Worm (Caenorhabditis elegans) whole organism, L4 larva: ENCODE data around the gene K02F3.12.

ENCODE experiments used
- F44E2.7 ChIP-seq: fragments of 200-800 bp; sonication (Bioruptor generic); IDR thresholded peaks from 2 replicates; pipeline ENCODE4 v2.1.2; 2022; ENCODE audit warnings: missing genetic modification characterization, missing compliant biosample characterization
- R02D3.7 ChIP-seq: fragments of 150-350 bp; sonication (generic microtip); optimal IDR thresholded peaks from 3 replicates; lab custom pipeline; 2014; ENCODE audit warnings: missing biosample characterization, missing genetic modification characterization
- Y75B8A.6 ChIP-seq: fragments of 200-800 bp; sonication (Bioruptor generic); IDR thresholded peaks from 2 replicates; pipeline ENCODE4 v1.3.6; 2022; ENCODE audit warnings: missing genetic modification reagents, missing genetic modification characterization, missing compliant biosample characterization
- aha-1 ChIP-seq: fragments of 150-350 bp; peaks from one replicate; lab custom pipeline; 2014; ENCODE audit warnings: missing biosample characterization, missing genetic modification characterization
- arid-1 ChIP-seq: fragments of 200-800 bp; sonication (Bioruptor generic); conservative IDR thresholded peaks from 2 replicates; pipeline ENCODE4 v1.3.6; 2022; ENCODE audit warnings: missing genetic modification reagents, missing genetic modification characterization, missing compliant biosample characterization
- cey-2 ChIP-seq: sonication (generic microtip); optimal IDR thresholded peaks from 3 replicates; lab custom pipeline; 2017; ENCODE audit warnings: missing genetic modification characterization, mild to moderate bottlenecking, missing compliant biosample characterization, antibody characterized with exemption, borderline replicate concordance; ENCODE audit not compliant: insufficient read depth
- daf-12 ChIP-seq: fragments of 150-350 bp; optimal IDR thresholded peaks from 2 replicates; lab custom pipeline; 2014; ENCODE audit warnings: missing biosample characterization, missing genetic modification reagents, missing genetic modification characterization
- daf-16 ChIP-seq, 3 experiments: sonication (generic microtip); optimal IDR thresholded peaks; 2 replicates each; lab custom pipeline; 2016 to 2017; ENCODE audit warnings: missing genetic modification characterization in 3 of 3, missing genetic modification reagents in 3 of 3, mild to moderate bottlenecking in 2 of 3, missing compliant biosample characterization in 2 of 3, missing biosample characterization in 1 of 3, moderate library complexity in 1 of 3
- dmd-6 ChIP-seq: fragments of 200-800 bp; sonication (Bioruptor generic); IDR thresholded peaks from 2 replicates; pipeline ENCODE4 v1.3.6; 2022; ENCODE audit warnings: missing genetic modification reagents, missing genetic modification characterization, missing compliant biosample characterization
- dmd-9 ChIP-seq: fragments of 200-800 bp; sonication (Bioruptor generic); IDR thresholded peaks from 2 replicates; pipeline ENCODE4 v1.3.6; 2022; ENCODE audit warnings: missing genetic modification reagents, missing genetic modification characterization, missing compliant biosample characterization
- dve-1 ChIP-seq: sonication (generic microtip); optimal IDR thresholded peaks from 2 replicates; lab custom pipeline; 2017; ENCODE audit warnings: antibody characterized with exemption, mild to moderate bottlenecking, missing genetic modification characterization, missing compliant biosample characterization; ENCODE audit not compliant: insufficient read depth
- hlh-11 ChIP-seq: fragments of 200-800 bp; sonication (Bioruptor generic); optimal IDR thresholded peaks from 2 replicates; lab custom pipeline; 2018; ENCODE audit warnings: mild to moderate bottlenecking, missing genetic modification characterization, missing compliant biosample characterization
- lin-29 ChIP-seq: fragments of 200-800 bp; sonication (Bioruptor generic); IDR thresholded peaks from 2 replicates; pipeline ENCODE4 v1.3.6; 2022; ENCODE audit warnings: missing genetic modification reagents, missing genetic modification characterization, missing compliant biosample characterization
- lin-38 ChIP-seq: fragments of 200-800 bp; sonication (Bioruptor generic); IDR thresholded peaks from 2 replicates; pipeline ENCODE4 v1.3.6; 2022; ENCODE audit warnings: missing genetic modification reagents, missing genetic modification characterization, missing compliant biosample characterization
- lin-39 ChIP-seq: fragments of 150-350 bp; optimal IDR thresholded peaks from 2 replicates; lab custom pipeline; 2014; ENCODE audit warnings: missing biosample characterization, missing genetic modification reagents, missing genetic modification characterization
- madf-9 ChIP-seq: fragments of 200-800 bp; sonication (Bioruptor generic); conservative IDR thresholded peaks from 2 replicates; pipeline ENCODE4 v1.3.6; 2022; ENCODE audit warnings: missing genetic modification reagents, missing genetic modification characterization, missing compliant biosample characterization
- mep-1 ChIP-seq: fragments of 150-350 bp; sonication (generic microtip); optimal IDR thresholded peaks from 3 replicates; lab custom pipeline; 2014; ENCODE audit warnings: missing biosample characterization, missing genetic modification characterization
- mxl-2 ChIP-seq: fragments of 200-800 bp; sonication (Bioruptor generic); conservative IDR thresholded peaks from 2 replicates; pipeline ENCODE4 v1.3.6; 2022; ENCODE audit warnings: missing genetic modification reagents, missing genetic modification characterization, missing compliant biosample characterization
- nhr-11 ChIP-seq: fragments of 150-350 bp; optimal IDR thresholded peaks from 2 replicates; lab custom pipeline; 2014; ENCODE audit warnings: missing biosample characterization, missing genetic modification characterization
- nhr-42 ChIP-seq: fragments of 200-800 bp; sonication (Bioruptor generic); IDR thresholded peaks from 2 replicates; pipeline ENCODE4 v1.3.6; 2022; ENCODE audit warnings: missing genetic modification characterization, missing compliant biosample characterization
- nhr-48 ChIP-seq: sonication (generic microtip); optimal IDR thresholded peaks from 2 replicates; lab custom pipeline; 2016; ENCODE audit warnings: mild to moderate bottlenecking, missing genetic modification characterization, missing compliant biosample characterization
- nhr-77 ChIP-seq: fragments of 150-350 bp; optimal IDR thresholded peaks from 2 replicates; lab custom pipeline; 2014; ENCODE audit warnings: missing biosample characterization, missing genetic modification characterization
- pqm-1 ChIP-seq: sonication (generic microtip); optimal IDR thresholded peaks from 2 replicates; lab custom pipeline; 2017; ENCODE audit warnings: missing biosample characterization, missing genetic modification characterization
- saeg-2 ChIP-seq: fragments of 200-800 bp; sonication (Bioruptor generic); IDR thresholded peaks from 2 replicates; pipeline ENCODE4 v1.3.6; 2022; ENCODE audit warnings: missing genetic modification reagents, missing genetic modification characterization, missing compliant biosample characterization
- set-16 ChIP-seq: fragments of 200-800 bp; sonication (Bioruptor generic); IDR thresholded peaks from 2 replicates; pipeline ENCODE4 v1.3.6; 2022; ENCODE audit warnings: missing genetic modification reagents, missing genetic modification characterization, missing compliant biosample characterization
- unc-39 ChIP-seq: sonication (generic microtip); optimal IDR thresholded peaks from 2 replicates; lab custom pipeline; 2017; ENCODE audit warnings: missing biosample characterization, missing genetic modification characterization
- unc-62 ChIP-seq, 3 experiments: fragments of 150-350 bp in 1 of 3; sonication (generic microtip); optimal IDR thresholded peaks in 2 of 3; peaks in 1 of 3; 1 replicate in 1 of 3; 2 replicates in 2 of 3; lab custom pipeline; 2014 to 2017; ENCODE audit warnings: missing biosample characterization in 3 of 3, missing genetic modification characterization in 3 of 3, missing genetic modification reagents in 3 of 3, missing genotype in 1 of 3
- zfp-2 ChIP-seq: sonication (generic microtip); optimal IDR thresholded peaks from 2 replicates; lab custom pipeline; 2016; ENCODE audit warnings: mild to moderate bottlenecking, missing genetic modification characterization, missing compliant biosample characterization
- zfp-3 ChIP-seq: fragments of 200-800 bp; sonication (Bioruptor generic); conservative IDR thresholded peaks from 2 replicates; pipeline ENCODE4 v1.3.6; 2022; ENCODE audit warnings: missing genetic modification reagents, missing genetic modification characterization, missing compliant biosample characterization
- zip-11 ChIP-seq: fragments of 200-800 bp; sonication (Bioruptor generic); IDR thresholded peaks from 2 replicates; pipeline ENCODE4 v1.3.6; 2022; ENCODE audit warnings: missing genetic modification characterization, missing compliant biosample characterization

K02F3.12 gene

ce11 chrIII:856260-856659 lies at the start of gene K02F3.12:
K02F3.12 (plus strand) TSS chrIII:856560.
- TF ChIP-seq nhr-77 (tag; lab: Kevin White, UChicago) (no peak), Y75B8A.6 (no peak), madf-9 (GFP tag; lab: Robert Waterston, UW) (no peak), saeg-2 (GFP tag; lab: Robert Waterston, UW) (no peak), mep-1 (tag; lab: Kevin White, UChicago) (no peak), dmd-9 (no peak), zfp-3 (GFP tag; lab: Robert Waterston, UW) (no peak), lin-38 (GFP tag; lab: Robert Waterston, UW) (no peak), daf-12 (tag; lab: Kevin White, UChicago) (no peak), arid-1 (GFP tag; lab: Robert Waterston, UW) (no peak), nhr-48 (no peak), daf-16 (GFP tag; optimal IDR thresholded peaks at IDR 0.05; lab: Kevin White, UChicago) (no peak), daf-16 (tag; optimal IDR thresholded peaks at IDR 0.05; lab: Kevin White, UChicago) (no peak), zip-11 (GFP tag; lab: Robert Waterston, UW) (no peak)
- TF ChIP-seq, all 104 proteins: peak for 0

DNA sequence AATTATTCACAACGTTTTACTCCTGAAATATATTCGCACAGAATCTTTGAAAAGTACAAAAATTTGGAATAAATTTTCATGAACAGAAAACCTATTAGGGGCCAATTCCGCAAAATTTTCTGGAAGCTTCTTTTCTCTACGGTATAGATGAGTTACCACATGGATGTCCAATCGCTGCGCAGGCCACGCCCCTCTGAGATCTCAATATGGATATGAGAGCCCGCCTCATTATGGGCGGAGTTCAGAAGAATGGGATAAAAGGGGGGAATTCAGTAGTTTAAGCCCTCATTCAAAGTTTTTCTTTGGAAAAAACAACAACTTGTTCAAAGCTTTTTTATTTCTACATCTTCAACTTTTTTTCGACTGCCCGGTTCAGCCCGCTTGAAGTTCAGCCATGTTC lies 44.8 kb upstream of the K02F3.12 start, which contains the start of gene daf-7:
daf-7 (plus strand) TSS at position 301 of the 400 bp plus-strand sequence.
- TF ChIP-seq aha-1 (tag; lab: Kevin White, UChicago) (peak; percentile 65), zfp-2 (tag; lab: Kevin White, UChicago) (no peak)

DNA sequence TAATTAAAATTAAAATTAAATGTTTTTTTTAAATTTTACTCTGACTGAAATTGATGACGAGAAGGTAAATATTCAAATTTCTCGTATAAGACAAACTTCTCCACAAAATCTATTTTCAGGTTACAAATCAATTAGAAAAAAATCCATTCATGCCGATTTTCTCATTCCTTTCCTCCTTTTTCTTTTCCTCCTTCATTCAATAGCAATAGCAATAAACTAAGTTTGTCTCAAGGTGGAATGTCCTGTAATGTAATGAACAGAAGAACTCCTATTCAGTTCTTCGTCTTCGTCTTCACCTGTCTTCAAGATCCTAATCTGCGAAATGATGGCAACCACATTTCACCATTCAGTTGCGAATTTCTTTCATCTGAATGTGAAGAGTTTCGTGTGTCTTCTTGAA lies 40.5 kb upstream of the K02F3.12 start, which contains the start of gene dac-1:
dac-1 (plus strand) TSS at position 301 of the 400 bp plus-strand sequence.
- no peak for TF ChIP-seq pqm-1 (tag; lab: Kevin White, UChicago)
- TF ChIP-seq lin-29 (GFP tag; lab: Robert Waterston, UW), result no peak
- no peak for TF ChIP-seq R02D3.7
- TF ChIP-seq aha-1 (tag; lab: Kevin White, UChicago), result no peak
- TF ChIP-seq madf-9 (GFP tag; lab: Robert Waterston, UW), result no peak
- no peak for TF ChIP-seq unc-39 (tag; lab: Kevin White, UChicago)

DNA sequence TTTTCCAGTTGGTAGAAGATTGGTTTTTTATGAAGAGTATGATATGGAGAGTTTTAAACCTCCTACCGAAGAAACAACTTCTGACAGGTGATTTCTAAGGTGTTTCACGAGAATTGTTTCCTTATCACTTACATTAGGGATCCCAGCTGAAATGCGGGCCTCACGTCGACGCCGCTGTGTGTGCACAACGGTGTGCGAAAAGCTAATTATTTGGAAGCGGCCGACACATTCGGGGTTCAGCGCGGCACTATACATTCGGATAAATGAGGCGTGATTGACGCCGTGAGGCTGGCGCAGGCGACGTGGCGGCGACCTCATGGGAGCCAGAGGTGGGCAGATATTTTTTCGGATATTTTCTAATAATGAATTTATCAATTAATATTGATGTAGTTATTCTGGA lies 37.0 kb upstream of the K02F3.12 start:
- peak; percentile 36; the same call in 1 of the 2 replicates for TF ChIP-seq set-16 (GFP tag; lab: Robert Waterston, UW)
- TF ChIP-seq F44E2.7 (GFP tag; lab: Robert Waterston, UW), result no peak
- TF ChIP-seq nhr-42, result 0 out of 2 replicates have a peak, but pooled peaks have one; percentile 10

- no peak for TF ChIP-seq nhr-48
- TF ChIP-seq arid-1 (GFP tag; lab: Robert Waterston, UW), result no peak
- TF ChIP-seq unc-62 (GFP tag; optimal IDR thresholded peaks at IDR 0.05 in 1 of 2; lab: Kevin White, UChicago), result no peak
- TF ChIP-seq unc-62 (tag; optimal IDR thresholded peaks at IDR 0.05; lab: Kevin White, UChicago), result no peak
- TF ChIP-seq dve-1 (tag; lab: Kevin White, UChicago), result no peak
- no peak for TF ChIP-seq cey-2
- no peak for TF ChIP-seq dmd-6 (GFP tag; lab: Robert Waterston, UW)
- TF ChIP-seq nhr-11 (tag; lab: Kevin White, UChicago), result peak; percentile 10
- TF ChIP-seq lin-39 (tag; lab: Kevin White, UChicago), result no peak
Measured at ce11 chrIII:822546-823272, 33.7 kb upstream of the K02F3.12 start, which contains the start of gene clec-149. clec-149 (plus strand) TSS chrIII:823222.

ce11 chrIII:825256-825655 lies 31.1 kb upstream of the K02F3.12 start:
- TF ChIP-seq saeg-2 (GFP tag; lab: Robert Waterston, UW), result no peak
- TF ChIP-seq aha-1 (tag; lab: Kevin White, UChicago), result peak; percentile 98
- no peak for TF ChIP-seq mxl-2 (GFP tag; lab: Robert Waterston, UW)
- TF ChIP-seq hlh-11 (tag; lab: Kevin White, UChicago), result no peak
- no peak for TF ChIP-seq unc-62 (GFP tag; optimal IDR thresholded peaks at IDR 0.05 in 1 of 2; lab: Kevin White, UChicago)
- TF ChIP-seq unc-62 (tag; optimal IDR thresholded peaks at IDR 0.05; lab: Kevin White, UChicago), result no peak
